Worm (Caenorhabditis elegans) whole organism, L2 larva: ENCODE data around the gene B0496.2.

Source experiments
- aly-2 ChIP-seq: fragments of 150-350 bp; optimal IDR thresholded peaks from 2 replicates; lab custom pipeline; 2014; ENCODE audit warnings: missing biosample characterization, missing genetic modification characterization
- ceh-82 ChIP-seq: fragments of 150-350 bp; optimal IDR thresholded peaks from 2 replicates; lab custom pipeline; 2014; ENCODE audit warnings: missing biosample characterization, missing genetic modification characterization
- elt-3 ChIP-seq: sonication (generic microtip); optimal IDR thresholded peaks from 2 replicates; lab custom pipeline; 2017; ENCODE audit warnings: missing biosample characterization, missing genetic modification characterization
- fos-1 ChIP-seq: fragments of 150-350 bp; optimal IDR thresholded peaks from 2 replicates; lab custom pipeline; 2014; ENCODE audit warnings: missing biosample characterization, missing genetic modification characterization
- lin-13 ChIP-seq: fragments of 150-350 bp; optimal IDR thresholded peaks from 2 replicates; lab custom pipeline; 2014; ENCODE audit warnings: missing biosample characterization, missing genetic modification reagents, missing genetic modification characterization
- lin-39 ChIP-seq: fragments of 150-350 bp; optimal IDR thresholded peaks from 2 replicates; lab custom pipeline; 2014; ENCODE audit warnings: missing biosample characterization, missing genetic modification reagents, missing genetic modification characterization
- lsy-2 ChIP-seq, 2 experiments: fragments of 150-350 bp in 1 of 2; sonication (generic microtip) in 1 of 2; optimal IDR thresholded peaks; 2 replicates each; lab custom pipeline; 2014 to 2017; ENCODE audit warnings: missing biosample characterization in 2 of 2, missing genetic modification characterization in 2 of 2
- nhr-10 ChIP-seq: sonication (generic microtip); optimal IDR thresholded peaks from 2 replicates; lab custom pipeline; 2017; ENCODE audit warnings: missing biosample characterization, missing genetic modification characterization
- nhr-11 ChIP-seq: fragments of 150-350 bp; optimal IDR thresholded peaks from 2 replicates; lab custom pipeline; 2014; ENCODE audit warnings: missing biosample characterization, missing genetic modification characterization
- nhr-12 ChIP-seq: fragments of 150-350 bp; optimal IDR thresholded peaks from 2 replicates; lab custom pipeline; 2014; ENCODE audit warnings: missing biosample characterization, missing genetic modification characterization
- nhr-6 ChIP-seq: fragments of 150-350 bp; optimal IDR thresholded peaks from 2 replicates; lab custom pipeline; 2014; ENCODE audit warnings: missing biosample characterization, missing genetic modification characterization
- sma-9 ChIP-seq, 2 experiments: fragments of 150-350 bp in 1 of 2; sonication (generic microtip) in 1 of 2; optimal IDR thresholded peaks; 2 replicates each; lab custom pipeline; 2014 to 2016; ENCODE audit warnings: missing genetic modification characterization in 2 of 2, mild to moderate bottlenecking in 1 of 2, missing biosample characterization in 1 of 2, missing compliant biosample characterization in 1 of 2, missing genetic modification reagents in 1 of 2, moderate library complexity in 1 of 2
- zag-1 ChIP-seq: fragments of 150-350 bp; optimal IDR thresholded peaks from 2 replicates; lab custom pipeline; 2014; ENCODE audit warnings: missing biosample characterization, missing genetic modification characterization
- ztf-1 ChIP-seq: fragments of 200-800 bp; sonication (Bioruptor generic); conservative IDR thresholded peaks from 2 replicates; pipeline ENCODE4 v1.3.6; 2022; ENCODE audit warnings: missing genetic modification characterization, missing compliant biosample characterization

- no peak for TF ChIP-seq lin-13 (GFP tag; lab: Kevin White, UChicago)
- no peak for TF ChIP-seq nhr-10 (tag; lab: Kevin White, UChicago)
- TF ChIP-seq sma-9 (GFP tag; optimal IDR thresholded peaks at IDR 0.05; lab: Kevin White, UChicago), result no peak
- TF ChIP-seq sma-9 (tag; optimal IDR thresholded peaks at IDR 0.05; lab: Kevin White, UChicago), result no peak
- TF ChIP-seq fos-1 (tag; lab: Kevin White, UChicago), result no peak
- TF ChIP-seq elt-3 (tag; lab: Kevin White, UChicago), result no peak
- TF ChIP-seq zag-1 (tag; lab: Kevin White, UChicago), result no peak
- no peak for TF ChIP-seq nhr-11 (tag; lab: Kevin White, UChicago)
- no peak for TF ChIP-seq nhr-6 (tag; lab: Kevin White, UChicago)
- no peak for TF ChIP-seq aly-2
- TF ChIP-seq lsy-2 (tag; optimal IDR thresholded peaks at IDR 0.05; lab: Kevin White, UChicago), result no peak
- no peak for TF ChIP-seq nhr-12
- no peak for TF ChIP-seq ztf-1 (GFP tag; lab: Robert Waterston, UW)
- TF ChIP-seq ceh-82 (tag; lab: Kevin White, UChicago), result no peak
- TF ChIP-seq lin-39, result no peak
Measured at ce11 chrIV:7451345-7451744, 3.7 kb downstream of the B0496.2 start, which contains the start of gene tes-1.
